Worm (Caenorhabditis elegans) whole organism, dauer: Measurements from ENCODE around the gene ZK836.3.

Source experiments
- unc-62 ChIP-seq: sonication (generic microtip); optimal IDR thresholded peaks from 2 replicates; lab custom pipeline; 2017; ENCODE audit warnings: missing biosample characterization, missing genetic modification reagents, missing genetic modification characterization

The ZK836.3 gene

ce11 chrV:12195845-12196244 lies at the start of gene ZK836.3:
ZK836.3 (minus strand) TSS chrV:12195945.
- no peak for TF ChIP-seq unc-62 (GFP tag; lab: Kevin White, UChicago)

DNA sequence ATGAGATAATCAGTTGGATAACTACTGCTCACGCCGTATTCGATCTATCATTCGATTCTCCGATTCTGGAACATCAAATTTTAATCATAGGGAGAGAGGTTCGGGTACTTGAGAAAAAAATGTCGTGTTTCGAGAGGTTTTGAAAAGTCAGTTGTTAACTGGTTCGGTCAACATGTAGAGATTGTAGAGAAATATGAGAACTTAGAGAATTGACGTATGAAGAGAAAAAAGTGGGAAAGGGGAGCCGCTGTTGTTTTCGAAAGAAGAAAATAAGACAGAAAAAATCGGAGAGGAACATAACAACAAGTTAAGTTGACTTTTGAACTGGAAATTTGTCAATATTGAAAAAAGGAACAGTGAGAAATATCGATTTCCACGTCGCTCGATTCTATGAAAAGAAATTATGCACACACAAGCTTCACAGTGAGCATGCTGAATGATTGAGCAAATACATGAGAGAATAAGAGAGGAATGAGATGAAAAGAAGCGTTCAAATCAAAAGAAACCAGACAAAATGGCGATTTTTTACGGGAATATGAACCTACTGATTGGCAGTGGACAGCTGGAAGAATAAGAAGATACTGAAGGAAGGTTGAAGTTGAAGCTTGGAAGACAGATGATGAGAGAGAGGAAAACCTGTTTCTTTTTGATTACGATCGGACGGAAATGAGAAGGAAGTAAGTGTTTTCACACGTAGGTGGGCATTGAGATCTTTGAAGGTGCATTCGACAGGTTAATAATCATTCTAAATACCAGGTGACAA lies 49.4 kb upstream of the ZK836.3 start, which contains the start of the genes T04H1.13, slfl-5 and rad-50:
T04H1.13 (minus strand) TSS at position 51 of the 763 bp plus-strand sequence.
slfl-5 (minus strand) TSS at position 65 of the 763 bp plus-strand sequence.
rad-50 (plus strand) TSS at position 667 of the 763 bp plus-strand sequence.
- no peak for TF ChIP-seq unc-62 (GFP tag; lab: Kevin White, UChicago)

DNA sequence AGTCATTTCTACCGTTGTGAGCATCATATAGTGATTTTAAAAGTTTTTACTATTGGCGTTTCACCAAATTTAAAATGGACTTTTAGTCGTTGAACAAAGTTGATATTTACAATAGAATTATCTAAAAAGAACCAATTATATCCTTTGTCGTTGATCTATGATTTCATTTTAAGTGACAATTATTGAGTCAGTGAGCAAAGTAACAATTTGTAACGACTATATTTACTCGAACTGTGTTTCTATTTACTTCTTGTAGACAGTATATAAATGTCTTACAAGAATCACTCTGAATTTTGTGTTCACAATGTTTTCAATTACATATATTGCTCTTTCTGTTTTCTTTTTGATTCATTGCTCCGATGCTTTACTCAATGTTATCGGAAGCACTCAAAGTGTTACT lies 45.4 kb upstream of the ZK836.3 start, which contains the start of gene ttr-22:
ttr-22 (plus strand) TSS at position 301 of the 400 bp plus-strand sequence.
- TF ChIP-seq unc-62 (GFP tag; lab: Kevin White, UChicago), result no peak

DNA sequence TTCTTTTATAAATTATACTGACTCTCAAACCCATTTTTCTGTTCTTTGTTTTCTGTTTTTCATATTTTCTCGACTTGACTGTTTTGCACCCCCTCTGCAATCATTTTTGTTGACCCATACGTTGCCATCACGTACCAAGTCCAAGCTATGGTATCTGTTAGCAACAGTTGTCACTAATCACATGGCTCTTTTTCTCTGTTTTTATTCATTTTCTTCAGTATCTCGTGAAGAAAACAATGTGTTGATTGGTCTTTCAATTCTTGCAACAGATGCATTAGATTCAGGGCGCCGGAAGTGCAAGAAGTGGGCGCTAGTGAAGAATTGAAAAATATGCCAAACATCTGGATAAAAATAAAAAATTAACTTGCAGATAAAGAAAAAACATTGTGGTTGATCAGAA lies 39.8 kb upstream of the ZK836.3 start:
- no peak for TF ChIP-seq unc-62 (GFP tag; lab: Kevin White, UChicago)

ce11 chrV:12234293-12235004 lies 38.7 kb upstream of the ZK836.3 start, which contains the start of gene myo-3:
myo-3 (minus strand) TSS chrV:12234343.
- no peak for TF ChIP-seq unc-62 (GFP tag; lab: Kevin White, UChicago)

- no peak for TF ChIP-seq unc-62 (GFP tag; lab: Kevin White, UChicago)
Observed at ce11 chrV:12233425-12233824, 37.7 kb upstream of the ZK836.3 start.

DNA sequence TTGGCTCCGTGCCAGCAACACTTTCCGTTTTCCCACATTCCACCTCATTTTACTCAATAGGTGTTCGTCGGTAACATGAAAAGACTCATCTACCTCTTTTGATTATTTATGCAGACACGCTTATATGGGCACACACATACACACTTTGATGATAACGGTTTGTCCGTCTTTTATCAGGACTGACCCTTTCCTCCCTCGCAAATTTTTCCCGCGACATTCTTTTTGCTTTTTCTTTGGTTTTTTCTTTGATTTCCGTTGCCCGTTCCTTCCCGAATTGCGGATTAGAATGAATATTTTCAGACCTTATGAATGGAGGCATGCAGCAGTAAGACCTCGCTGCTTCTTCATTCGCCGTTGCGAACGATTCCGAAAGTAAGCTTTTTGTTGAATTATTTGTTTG lies 17.3 kb upstream of the ZK836.3 start, which contains the start of gene vab-8:
vab-8 (plus strand) TSS at position 301 of the 400 bp plus-strand sequence.
- TF ChIP-seq unc-62 (GFP tag; lab: Kevin White, UChicago), result no peak

- no peak for TF ChIP-seq unc-62 (GFP tag; lab: Kevin White, UChicago)
Observed at ce11 chrV:12211090-12211489, 15.3 kb upstream of the ZK836.3 start.

- TF ChIP-seq unc-62 (GFP tag; lab: Kevin White, UChicago), result no peak
Observed at ce11 chrV:12209951-12210350, 14.2 kb upstream of the ZK836.3 start.

ce11 chrV:12208678-12209077 lies 12.9 kb upstream of the ZK836.3 start:
- TF ChIP-seq unc-62 (GFP tag; lab: Kevin White, UChicago), result no peak

DNA sequence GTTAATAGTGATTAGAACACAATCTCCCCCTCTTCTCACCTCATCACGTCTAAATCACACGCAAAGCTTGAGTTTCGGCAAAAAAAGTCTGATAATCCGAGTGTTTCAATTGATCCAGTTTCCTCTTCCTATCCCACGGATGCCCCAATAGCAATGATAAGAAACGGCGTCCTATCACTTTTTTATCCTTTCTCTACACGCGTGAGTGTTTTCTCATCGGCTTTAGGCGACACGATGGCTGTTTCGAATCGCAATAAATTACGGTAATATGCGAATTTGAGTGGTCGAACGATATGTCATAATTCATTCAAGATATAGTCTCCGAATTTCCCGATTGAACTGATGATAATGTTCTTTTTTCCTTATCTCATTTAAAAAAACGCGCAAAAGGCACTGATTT lies 3.7 kb upstream of the ZK836.3 start:
- TF ChIP-seq unc-62 (GFP tag; lab: Kevin White, UChicago), result no peak

- TF ChIP-seq unc-62 (GFP tag; lab: Kevin White, UChicago), result no peak
Observed at ce11 chrV:12198545-12198944, 2.8 kb upstream of the ZK836.3 start, which contains the start of gene lon-3. lon-3 (minus strand) TSS chrV:12198645.

DNA sequence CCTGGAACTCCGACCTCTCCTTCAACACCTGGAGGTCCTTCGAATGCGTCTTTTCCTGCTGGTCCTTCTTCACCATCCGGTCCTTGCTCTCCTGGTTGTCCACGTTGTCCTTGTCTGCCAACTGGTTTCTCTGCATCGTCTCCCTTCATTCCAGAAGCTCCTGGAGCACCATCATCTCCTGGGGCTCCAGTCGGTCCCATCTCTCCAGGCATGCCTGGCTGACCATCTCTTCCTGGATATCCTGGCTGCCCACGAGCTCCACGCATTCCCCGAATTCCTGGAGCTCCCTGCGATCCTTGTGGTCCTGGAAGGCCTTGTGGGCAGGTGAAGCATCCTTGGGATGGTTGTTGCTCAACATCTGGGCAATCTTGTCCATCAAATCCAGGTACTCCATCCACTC lies 2.0 kb upstream of the ZK836.3 start:
- TF ChIP-seq unc-62 (GFP tag; lab: Kevin White, UChicago), result no peak

ce11 chrV:12196659-12197058 lies 914 bp upstream of the ZK836.3 start:
- TF ChIP-seq unc-62 (GFP tag; lab: Kevin White, UChicago), result no peak

- no peak for TF ChIP-seq unc-62 (GFP tag; lab: Kevin White, UChicago)
Observed at ce11 chrV:12194275-12194674, 1.5 kb downstream of the ZK836.3 start, which contains the start of gene ogdh-2. ogdh-2 (plus strand) TSS chrV:12194507.

ce11 chrV:12192129-12192528 lies 3.6 kb downstream of the ZK836.3 start, which contains the start of gene rnp-1:
rnp-1 (plus strand) TSS chrV:12192273.
- TF ChIP-seq unc-62 (GFP tag; lab: Kevin White, UChicago), result no peak
